Worm (Caenorhabditis elegans) whole organism, young adult: Measurements from ENCODE around the gene F56H9.8.
A peak's percentile ranks its signal among the peaks of the same experiment; 100 is the strongest.

Experiments used
- B0035.1 ChIP-seq: sonication (generic microtip); optimal IDR thresholded peaks from 2 replicates; lab custom pipeline; 2016; ENCODE audit warnings: missing genetic modification characterization, mild to moderate bottlenecking, missing compliant biosample characterization, missing genotype, missing genetic modification reagents
- B0336.3 ChIP-seq: fragments of 200-800 bp; sonication (Bioruptor generic); IDR thresholded peaks from 2 replicates; pipeline ENCODE4 v1.3.6; 2022; ENCODE audit warnings: missing genetic modification characterization, missing compliant biosample characterization
- D2030.7 ChIP-seq: fragments of 200-800 bp; sonication (Bioruptor generic); IDR thresholded peaks from 2 replicates; pipeline ENCODE4 v1.3.6; 2022; ENCODE audit warnings: missing genetic modification reagents, missing genetic modification characterization, missing compliant biosample characterization
- F10E7.11 ChIP-seq: sonication (generic microtip); optimal IDR thresholded peaks from 2 replicates; lab custom pipeline; 2017; ENCODE audit warnings: mild to moderate bottlenecking, missing genetic modification characterization, moderate library complexity, missing compliant biosample characterization
- F33H1.4 ChIP-seq: fragments of 200-800 bp; sonication (Bioruptor generic); IDR thresholded peaks from 2 replicates; pipeline ENCODE4 v1.3.6; 2022; ENCODE audit warnings: missing genetic modification reagents, missing genetic modification characterization, missing compliant biosample characterization
- F57A8.1 ChIP-seq: fragments of 200-800 bp; sonication (Bioruptor generic); optimal IDR thresholded peaks from 2 replicates; lab custom pipeline; 2018; ENCODE audit warnings: mild to moderate bottlenecking, missing genetic modification characterization, moderate library complexity, missing compliant biosample characterization
- Y53G8AR.9 ChIP-seq: fragments of 200-800 bp; sonication (Bioruptor generic); conservative IDR thresholded peaks from 2 replicates; pipeline ENCODE4 v1.3.6; 2022; ENCODE audit warnings: missing genetic modification reagents, missing genetic modification characterization, missing compliant biosample characterization
- Y56A3A.18 ChIP-seq: fragments of 200-800 bp; sonication (Bioruptor generic); IDR thresholded peaks from 2 replicates; pipeline ENCODE4 v1.3.6; 2022; ENCODE audit warnings: missing genetic modification reagents, missing genetic modification characterization, missing compliant biosample characterization
- akir-1 ChIP-seq: fragments of 200-800 bp; sonication (Bioruptor generic); optimal IDR thresholded peaks from 2 replicates; lab custom pipeline; 2018; ENCODE audit warnings: mild to moderate bottlenecking, missing genetic modification characterization, moderate library complexity, missing compliant biosample characterization
- aptf-3 ChIP-seq: fragments of 200-800 bp; sonication (Bioruptor generic); IDR thresholded peaks from 2 replicates; pipeline ENCODE4 v1.3.6; 2022; ENCODE audit warnings: missing genetic modification characterization, missing compliant biosample characterization
- atf-7 ChIP-seq: sonication (generic microtip); optimal IDR thresholded peaks from 2 replicates; lab custom pipeline; 2017; ENCODE audit warnings: mild to moderate bottlenecking, missing genetic modification characterization, missing compliant biosample characterization
- attf-3 ChIP-seq: fragments of 200-800 bp; sonication (Bioruptor generic); conservative IDR thresholded peaks from 2 replicates; pipeline ENCODE4 v1.3.6; 2022; ENCODE audit warnings: missing genetic modification reagents, missing genetic modification characterization, missing compliant biosample characterization
- cebp-1 ChIP-seq, 2 experiments: fragments of 200-800 bp in 1 of 2; sonication (Bioruptor generic) in 1 of 2; sonication (generic microtip) in 1 of 2; IDR thresholded peaks in 1 of 2; optimal IDR thresholded peaks in 1 of 2; 2 replicates each; pipeline versions ENCODE4 v1.3.6 to Lab custom; 2017 to 2022; ENCODE audit warnings: missing compliant biosample characterization in 2 of 2, missing genetic modification characterization in 2 of 2, mild to moderate bottlenecking in 1 of 2, missing genetic modification reagents in 1 of 2, moderate library complexity in 1 of 2
- ceh-27 ChIP-seq: fragments of 200-800 bp; sonication (Bioruptor generic); optimal IDR thresholded peaks from 2 replicates; lab custom pipeline; 2018; ENCODE audit warnings: mild to moderate bottlenecking, missing genetic modification characterization, moderate library complexity, missing compliant biosample characterization
- ceh-40 ChIP-seq: fragments of 200-800 bp; sonication (Bioruptor generic); IDR thresholded peaks from 2 replicates; pipeline ENCODE4 v1.3.6; 2022; ENCODE audit warnings: missing genetic modification characterization, missing compliant biosample characterization
- ceh-91 ChIP-seq: fragments of 200-800 bp; sonication (Bioruptor generic); IDR thresholded peaks from 2 replicates; pipeline ENCODE4 v1.3.6; 2022; ENCODE audit warnings: missing genetic modification reagents, missing genetic modification characterization, missing compliant biosample characterization
- chd-7 ChIP-seq: sonication (generic microtip); optimal IDR thresholded peaks from 2 replicates; lab custom pipeline; 2016; ENCODE audit warnings: mild to moderate bottlenecking, missing genetic modification characterization, moderate library complexity, missing compliant biosample characterization
- die-1 ChIP-seq: sonication (generic microtip); optimal IDR thresholded peaks from 2 replicates; lab custom pipeline; 2016; ENCODE audit warnings: missing genotype, mild to moderate bottlenecking, missing genetic modification characterization, missing compliant biosample characterization
- dox-1 ChIP-seq: fragments of 200-800 bp; sonication (Bioruptor generic); IDR thresholded peaks from 2 replicates; pipeline ENCODE4 v1.3.6; 2022; ENCODE audit warnings: missing genetic modification reagents, missing genetic modification characterization, missing compliant biosample characterization
- dpff-1 ChIP-seq: sonication (generic microtip); optimal IDR thresholded peaks from 2 replicates; lab custom pipeline; 2017; ENCODE audit warnings: mild to moderate bottlenecking, missing genetic modification characterization, missing compliant biosample characterization
- him-1 ChIP-seq: sonication (generic microtip); optimal IDR thresholded peaks from 2 replicates; lab custom pipeline; 2016; ENCODE audit warnings: missing genotype, missing genetic modification reagents, missing genetic modification characterization, missing compliant biosample characterization
- hlh-26 ChIP-seq: fragments of 200-800 bp; sonication (Bioruptor generic); conservative IDR thresholded peaks from 2 replicates; pipeline ENCODE4 v1.3.6; 2022; ENCODE audit warnings: missing genetic modification reagents, missing genetic modification characterization, missing compliant biosample characterization
- hmg-1.2 ChIP-seq: fragments of 200-800 bp; sonication (Bioruptor generic); IDR thresholded peaks from 2 replicates; pipeline ENCODE4 v1.3.6; 2022; ENCODE audit warnings: missing genetic modification reagents, missing genetic modification characterization, missing compliant biosample characterization
- hsf-1 ChIP-seq: fragments of 200-800 bp; sonication (Bioruptor generic); IDR thresholded peaks from 2 replicates; pipeline ENCODE4 v1.3.6; 2022; ENCODE audit warnings: missing genetic modification reagents, missing genetic modification characterization, missing compliant biosample characterization
- lag-1 ChIP-seq: fragments of 200-800 bp; sonication (Bioruptor generic); IDR thresholded peaks from 2 replicates; pipeline ENCODE4 v1.3.6; 2022; ENCODE audit warnings: missing genetic modification reagents, missing genetic modification characterization, missing compliant biosample characterization
- lin-26 ChIP-seq: fragments of 200-800 bp; sonication (Bioruptor generic); IDR thresholded peaks from 2 replicates; pipeline ENCODE4 v1.3.6; 2022; ENCODE audit warnings: missing genetic modification reagents, missing genetic modification characterization, missing compliant biosample characterization
- lin-54 ChIP-seq: fragments of 200-800 bp; sonication (Bioruptor generic); optimal IDR thresholded peaks from 2 replicates; lab custom pipeline; 2018; ENCODE audit warnings: mild to moderate bottlenecking, missing genetic modification characterization, missing compliant biosample characterization
- lsl-1 ChIP-seq: fragments of 200-800 bp; sonication (Bioruptor generic); optimal IDR thresholded peaks from 2 replicates; lab custom pipeline; 2018; ENCODE audit warnings: mild to moderate bottlenecking, missing genetic modification characterization, moderate library complexity, missing compliant biosample characterization
- madf-6 ChIP-seq: fragments of 200-800 bp; sonication (Bioruptor generic); IDR thresholded peaks from 2 replicates; pipeline ENCODE4 v1.3.6; 2022; ENCODE audit warnings: missing genetic modification reagents, missing genetic modification characterization, missing compliant biosample characterization
- madf-8 ChIP-seq: fragments of 200-800 bp; sonication (Bioruptor generic); conservative IDR thresholded peaks from 2 replicates; pipeline ENCODE4 v1.3.6; 2022; ENCODE audit warnings: missing genetic modification reagents, missing genetic modification characterization, missing compliant biosample characterization
- mel-28 ChIP-seq: sonication (generic microtip); optimal IDR thresholded peaks from 2 replicates; lab custom pipeline; 2016; ENCODE audit warnings: borderline replicate concordance, mild to moderate bottlenecking, missing genetic modification characterization, missing compliant biosample characterization
- mes-4 ChIP-seq: sonication (generic microtip); optimal IDR thresholded peaks from 2 replicates; lab custom pipeline; 2016; ENCODE audit warnings: missing genotype, missing genetic modification characterization, missing compliant biosample characterization
- nfya-2 ChIP-seq: fragments of 200-800 bp; sonication (Bioruptor generic); IDR thresholded peaks from 2 replicates; pipeline ENCODE4 v1.3.6; 2022; ENCODE audit warnings: missing genetic modification reagents, missing genetic modification characterization, missing compliant biosample characterization
- nhr-80 ChIP-seq: sonication (generic microtip); optimal IDR thresholded peaks from 2 replicates; lab custom pipeline; 2016; ENCODE audit warnings: missing genetic modification characterization, missing compliant biosample characterization
- pha-4 ChIP-seq: fragments of 150-350 bp; sonication (generic microtip); optimal IDR thresholded peaks from 2 replicates; lab custom pipeline; 2014; ENCODE audit warnings: missing biosample characterization, missing genetic modification reagents, missing genetic modification characterization
- rcor-1 ChIP-seq: fragments of 200-800 bp; sonication (Bioruptor generic); IDR thresholded peaks from 2 replicates; pipeline ENCODE4 v1.3.6; 2022; ENCODE audit warnings: missing genetic modification reagents, missing genetic modification characterization, missing compliant biosample characterization
- repo-1 ChIP-seq: sonication (generic microtip); optimal IDR thresholded peaks from 2 replicates; lab custom pipeline; 2017; ENCODE audit warnings: mild to moderate bottlenecking, missing genetic modification characterization, missing compliant biosample characterization
- snpc-3.4 ChIP-seq: sonication (generic microtip); optimal IDR thresholded peaks from 2 replicates; lab custom pipeline; 2017; ENCODE audit warnings: missing genetic modification characterization, mild to moderate bottlenecking, missing compliant biosample characterization, antibody characterized with exemption, moderate library complexity, missing genotype, missing genetic modification reagents
- sptf-2 ChIP-seq: fragments of 200-800 bp; sonication (Bioruptor generic); optimal IDR thresholded peaks from 2 replicates; lab custom pipeline; 2018; ENCODE audit warnings: mild to moderate bottlenecking, missing genetic modification characterization, missing compliant biosample characterization
- tbx-9 ChIP-seq: sonication (generic microtip); optimal IDR thresholded peaks from 2 replicates; lab custom pipeline; 2016; ENCODE audit warnings: borderline replicate concordance, missing genetic modification characterization, inconsistent platforms, missing compliant biosample characterization
- unc-130 ChIP-seq: sonication (generic microtip); optimal IDR thresholded peaks from 2 replicates; lab custom pipeline; 2016; ENCODE audit warnings: missing genetic modification reagents, missing genetic modification characterization, missing compliant biosample characterization
- xnd-1 ChIP-seq: sonication (generic microtip); optimal IDR thresholded peaks from 2 replicates; lab custom pipeline; 2016; ENCODE audit warnings: missing genotype, missing genetic modification reagents, missing genetic modification characterization, missing compliant biosample characterization
- ztf-26 ChIP-seq: sonication (generic microtip); optimal IDR thresholded peaks from 2 replicates; lab custom pipeline; 2017; ENCODE audit warnings: missing genetic modification characterization, missing compliant biosample characterization

Gene F56H9.8

DNA sequence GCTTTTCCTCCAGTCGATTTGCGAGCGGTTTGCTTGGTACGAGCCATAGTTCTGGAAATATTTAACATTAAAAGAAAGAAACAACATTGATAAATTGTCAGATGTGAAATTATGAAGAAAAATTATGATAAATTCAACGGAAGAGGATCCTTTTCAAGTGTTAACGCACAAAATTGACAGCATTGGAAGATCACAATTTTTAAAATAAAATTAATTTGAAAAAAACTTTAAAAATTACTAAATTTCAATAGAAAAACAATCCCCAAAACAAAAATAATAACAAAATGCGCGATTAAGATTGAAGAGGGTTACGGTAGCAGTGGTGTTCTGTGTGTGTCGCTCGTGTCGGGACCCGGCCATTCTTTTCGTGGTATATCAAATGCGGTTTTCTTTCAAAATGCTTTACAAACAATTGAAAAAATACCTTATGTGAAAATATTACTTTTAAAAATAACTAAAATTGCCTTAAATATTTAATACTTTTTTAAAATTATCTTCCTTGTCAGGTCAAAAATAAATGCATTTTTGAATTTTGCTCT, 15.7 kb downstream of the F56H9.8 start, which contains the start of gene his-74:
TSS of gene his-74 (minus strand) at position 51 of the 539 bp plus-strand sequence.
- peak; percentile 88 for TF ChIP-seq lsl-1
- peak; percentile 51; the same call in 1 of the 2 replicates for TF ChIP-seq D2030.7 (GFP tag; lab: Robert Waterston, UW)
- peak; percentile 34; the same call in 1 of the 2 replicates for TF ChIP-seq madf-8 (GFP tag; lab: Robert Waterston, UW)
- TF ChIP-seq nhr-80 (tag; lab: Kevin White, UChicago): no peak
- 0 out of 2 replicates have a peak, but pooled peaks have one; percentile 26 for TF ChIP-seq ceh-91 (GFP tag; lab: Robert Waterston, UW)
- peak; percentile 77 for TF ChIP-seq F33H1.4 (GFP tag; lab: Robert Waterston, UW)
- TF ChIP-seq madf-6: peak; percentile 84
- no peak for TF ChIP-seq hlh-26 (GFP tag; lab: Robert Waterston, UW)
- TF ChIP-seq xnd-1 (tag; lab: Kevin White, UChicago): peak; percentile 47
- TF ChIP-seq hmg-1.2 (GFP tag; lab: Robert Waterston, UW): 0 out of 2 replicates have a peak, but pooled peaks have one; percentile 9
- peak; percentile 15 for TF ChIP-seq snpc-3.4 (tag; lab: Kevin White, UChicago)
- TF ChIP-seq akir-1 (GFP tag; lab: Kevin White, UChicago): no peak
- TF ChIP-seq lin-54: peak; percentile 14

DNA sequence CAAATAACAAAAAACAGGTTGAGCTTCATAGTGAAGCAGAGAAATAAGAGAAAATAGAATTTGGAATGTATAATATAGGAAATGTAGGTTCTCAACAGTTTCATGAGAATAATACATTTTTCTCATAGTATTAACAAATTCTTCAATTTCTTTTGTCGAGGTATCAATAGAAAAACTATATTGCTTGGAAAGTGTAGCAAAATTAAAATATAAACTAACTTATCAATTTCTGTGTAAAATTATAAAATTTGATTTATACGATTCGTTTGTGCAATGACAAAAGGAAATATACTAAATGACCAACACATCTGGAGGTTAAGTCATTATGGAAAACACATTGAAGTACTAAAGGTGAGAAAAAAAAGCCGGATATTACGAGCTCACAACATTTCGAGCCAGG, 17.0 kb downstream of the F56H9.8 start, which contains the start of gene W05B10.3:
TSS of gene W05B10.3 (minus strand) at position 101 of the 400 bp plus-strand sequence.
- TF ChIP-seq attf-3 (GFP tag; lab: Robert Waterston, UW): no peak
- TF ChIP-seq sptf-2: no peak
- no peak for TF ChIP-seq F57A8.1 (GFP tag; lab: Kevin White, UChicago)
- TF ChIP-seq dpff-1 (tag; lab: Kevin White, UChicago): no peak
- TF ChIP-seq lin-26 (GFP tag; lab: Robert Waterston, UW): no peak
- no peak for TF ChIP-seq mes-4 (tag; lab: Kevin White, UChicago)
- no peak for TF ChIP-seq rcor-1
- no peak for TF ChIP-seq ceh-40
- no peak for TF ChIP-seq hlh-26 (GFP tag; lab: Robert Waterston, UW)
- TF ChIP-seq, all 124 proteins: peak for 0

DNA sequence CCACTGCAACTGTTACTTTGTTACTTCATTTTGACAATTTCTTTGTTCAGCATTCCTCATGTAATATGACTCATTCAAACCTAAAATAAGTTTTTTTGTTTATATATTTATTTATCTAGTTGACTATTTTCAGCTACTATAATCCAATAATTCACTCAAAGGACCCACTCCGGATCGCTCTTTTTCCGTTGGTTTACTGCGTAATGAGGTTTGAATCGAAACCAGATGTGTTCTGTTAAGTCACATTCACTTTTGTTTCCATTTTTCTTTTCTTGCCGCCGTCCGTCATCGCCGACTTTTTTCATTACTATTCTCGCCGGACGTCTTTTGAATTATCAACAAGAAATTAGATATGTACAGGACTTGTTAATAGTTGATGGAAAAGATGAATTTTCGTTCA, 18.8 kb downstream of the F56H9.8 start:
- TF ChIP-seq F10E7.11 (tag; lab: Kevin White, UChicago): no peak
- TF ChIP-seq hsf-1 (GFP tag; lab: Robert Waterston, UW): no peak
- no peak for TF ChIP-seq chd-7 (tag; lab: Kevin White, UChicago)
- no peak for TF ChIP-seq lag-1
- TF ChIP-seq B0336.3: no peak
- TF ChIP-seq mel-28 (tag; lab: Kevin White, UChicago): no peak
- no peak for TF ChIP-seq unc-130 (GFP tag; lab: Kevin White, UChicago)
- TF ChIP-seq tbx-9 (tag; lab: Kevin White, UChicago): no peak
- TF ChIP-seq aptf-3 (GFP tag; lab: Robert Waterston, UW): no peak
- TF ChIP-seq lin-54: no peak
- TF ChIP-seq Y53G8AR.9 (GFP tag; lab: Robert Waterston, UW): no peak
- TF ChIP-seq pha-4 (tag; lab: Kevin White, UChicago): no peak

DNA sequence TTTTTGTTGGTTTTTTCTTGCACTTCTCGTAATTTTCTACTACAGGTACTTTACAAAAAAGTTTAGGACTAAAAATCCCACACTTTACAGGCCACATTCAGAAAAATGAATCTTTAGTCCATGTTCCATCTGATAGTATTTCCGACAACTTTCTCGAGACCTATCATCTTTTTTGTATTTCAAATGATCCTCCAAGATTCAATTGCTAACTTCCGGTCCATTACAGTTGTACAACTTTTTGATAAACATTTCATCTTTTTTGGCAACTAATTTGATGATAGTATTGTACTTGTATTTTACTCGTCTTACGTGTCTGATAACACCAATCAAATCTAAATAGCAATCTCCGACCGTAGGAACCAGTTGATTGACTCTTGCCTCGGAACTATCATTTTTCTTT, 22.8 kb downstream of the F56H9.8 start:
- TF ChIP-seq B0035.1 (no peak), ceh-40 (no peak), ceh-27 (GFP tag; lab: Kevin White, UChicago) (no peak), lag-1 (no peak), tbx-9 (tag; lab: Kevin White, UChicago) (no peak), ztf-26 (tag; lab: Kevin White, UChicago) (no peak), repo-1 (no peak), nhr-80 (tag; lab: Kevin White, UChicago) (no peak), him-1 (tag; lab: Kevin White, UChicago) (no peak), die-1 (tag; lab: Kevin White, UChicago) (no peak), nfya-2 (GFP tag; lab: Robert Waterston, UW) (no peak), cebp-1 (GFP tag; IDR thresholded peaks at IDR 0.05; lab: Robert Waterston, UW) (no peak), cebp-1 (tag; optimal IDR thresholded peaks at IDR 0.05; lab: Kevin White, UChicago) (no peak), dox-1 (GFP tag; lab: Robert Waterston, UW) (no peak), xnd-1 (tag; lab: Kevin White, UChicago) (no peak), atf-7 (tag; lab: Kevin White, UChicago) (no peak), aptf-3 (GFP tag; lab: Robert Waterston, UW) (no peak), Y56A3A.18 (GFP tag; lab: Robert Waterston, UW) (no peak)
